Worm (Caenorhabditis elegans) whole organism, L4/young adult: ENCODE measurements around the gene mrp-4.

Source experiments
- W03F9.2 ChIP-seq: fragments of 150-350 bp; optimal IDR thresholded peaks from 2 replicates; lab custom pipeline; 2014; ENCODE audit warnings: missing biosample characterization, missing genetic modification characterization
- dao-5 ChIP-seq: sonication (generic microtip); optimal IDR thresholded peaks from 2 replicates; lab custom pipeline; 2016; ENCODE audit warnings: missing genotype, missing genetic modification characterization, moderate library complexity, missing compliant biosample characterization
- him-1 ChIP-seq: sonication (generic microtip); optimal IDR thresholded peaks from 2 replicates; lab custom pipeline; 2016; ENCODE audit warnings: missing genotype, missing genetic modification reagents, missing genetic modification characterization, missing compliant biosample characterization

The mrp-4 gene

DNA sequence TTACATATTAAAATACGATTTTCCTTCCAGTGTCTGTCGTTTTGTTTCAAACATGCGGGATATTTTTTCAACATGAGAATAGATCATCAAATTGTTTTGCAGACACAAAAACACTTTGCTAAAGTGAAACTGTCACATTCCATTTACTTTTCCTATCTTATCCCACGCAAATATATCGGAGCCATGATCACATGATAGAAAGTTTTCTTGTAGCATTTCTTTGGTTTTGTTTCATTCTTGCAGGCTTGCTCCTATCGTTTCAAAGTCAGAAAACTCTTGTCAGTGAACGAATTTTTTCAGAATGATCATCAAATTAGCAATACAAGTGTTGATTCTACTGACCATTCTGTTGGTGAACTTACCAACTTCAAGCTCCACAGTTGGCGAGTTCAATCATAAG lies 37.2 kb downstream of the mrp-4 start, which contains the start of gene C17G1.2:
Gene C17G1.2, plus strand, starts transcription at position 301 of the 400 bp plus-strand sequence.
- TF ChIP-seq him-1 (no peak), dao-5 (no peak), W03F9.2 (tag; lab: Kevin White, UChicago) (no peak)

DNA sequence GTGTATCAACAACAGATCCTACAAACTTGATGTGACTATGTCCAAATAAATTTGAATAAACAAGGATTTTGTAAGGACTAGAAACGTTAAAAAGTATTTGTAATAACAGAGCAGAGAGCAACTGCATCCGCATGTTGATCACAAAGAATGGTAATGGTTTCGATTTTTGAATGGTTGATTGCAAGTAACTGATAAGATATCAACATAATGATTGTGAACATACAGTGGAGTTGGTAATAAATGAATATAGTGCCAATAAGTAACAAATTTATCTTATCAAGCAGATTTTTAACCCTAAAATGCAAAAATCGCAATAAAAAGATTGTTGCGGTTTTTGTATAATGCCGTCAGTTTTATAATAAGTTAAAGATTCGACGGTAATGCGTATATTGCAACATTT lies 40.9 kb downstream of the mrp-4 start, which contains the start of gene ugt-23:
Gene ugt-23, minus strand, starts transcription at position 212 of the 400 bp plus-strand sequence.
- TF ChIP-seq W03F9.2 (tag; lab: Kevin White, UChicago) = no peak
- TF ChIP-seq him-1 = no peak
- no peak for TF ChIP-seq dao-5

DNA sequence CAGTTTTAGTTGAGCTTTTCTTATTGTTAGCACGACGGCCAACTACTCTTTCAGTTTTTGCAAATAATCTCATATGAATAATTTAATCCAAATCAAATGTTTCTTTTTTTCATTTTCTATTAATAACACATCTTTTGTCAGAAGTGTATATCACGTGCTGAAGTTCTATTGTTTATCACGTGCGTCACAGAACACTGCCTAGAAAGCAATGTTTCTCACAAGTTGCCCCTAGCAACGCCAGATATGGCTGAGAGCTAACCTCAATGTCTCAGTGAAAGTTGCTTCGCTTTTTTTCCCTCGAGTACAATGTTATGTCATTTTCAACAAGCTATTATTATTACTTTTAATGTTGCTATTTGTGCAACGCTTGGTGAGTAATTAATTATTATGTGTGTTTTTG lies 43.9 kb downstream of the mrp-4 start:
- TF ChIP-seq dao-5 (no peak), W03F9.2 (tag; lab: Kevin White, UChicago) (no peak), him-1 (no peak)

DNA sequence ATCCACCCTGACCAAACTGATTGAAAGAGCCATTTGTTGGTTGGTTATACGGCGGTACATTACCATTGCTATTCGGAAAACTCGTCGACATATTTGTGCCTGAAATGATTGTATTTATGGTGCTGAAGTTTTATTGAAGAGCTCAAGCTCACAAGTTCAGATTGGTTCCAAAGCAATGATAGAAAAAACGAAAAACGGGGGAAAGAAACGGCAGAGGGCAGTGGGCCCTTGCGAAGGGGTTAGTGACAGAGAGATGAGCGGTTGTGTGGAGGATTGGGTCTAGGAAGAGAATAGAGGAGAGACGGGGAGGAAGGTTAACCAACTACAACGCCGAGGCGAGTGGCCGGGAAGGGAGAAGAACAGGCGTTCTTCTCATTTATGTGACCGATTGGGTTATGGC lies 47.3 kb downstream of the mrp-4 start, which contains the start of gene nra-3:
Gene nra-3, minus strand, starts transcription at position 101 of the 400 bp plus-strand sequence.
- TF ChIP-seq him-1 (no peak), W03F9.2 (tag; lab: Kevin White, UChicago) (no peak), dao-5 (no peak)

DNA sequence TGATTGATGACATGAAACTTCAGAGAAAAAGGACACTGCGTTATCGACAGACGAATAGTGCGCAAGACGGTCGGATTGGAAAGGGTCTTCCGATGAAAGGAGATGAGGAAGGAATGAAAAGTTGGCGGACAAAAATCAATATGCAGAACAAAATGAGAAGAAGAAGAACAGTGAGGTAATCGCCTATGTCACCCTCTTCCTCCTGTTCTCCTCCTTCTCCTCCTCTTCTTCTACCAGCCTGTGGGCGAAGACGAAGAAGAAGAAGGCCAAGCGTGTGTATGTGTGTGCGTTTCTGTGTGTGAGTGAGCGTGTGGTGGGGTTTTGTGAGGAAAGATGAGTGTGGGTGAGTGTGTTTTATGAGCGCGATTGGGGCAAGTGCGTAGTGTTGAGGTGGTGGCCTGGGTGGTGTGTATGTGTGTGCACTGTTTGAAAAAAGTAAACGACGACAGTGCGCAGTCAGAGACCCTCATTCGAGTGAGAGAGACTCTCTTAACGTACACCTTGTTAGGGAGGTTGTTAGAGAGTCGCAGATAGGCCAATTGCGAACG lies 48.2 kb downstream of the mrp-4 start, which contains the start of gene tsp-21:
Gene tsp-21, plus strand, starts transcription at position 146 of the 548 bp plus-strand sequence.
- TF ChIP-seq W03F9.2 (tag; lab: Kevin White, UChicago) = peak; percentile 66
- TF ChIP-seq dao-5 = no peak

DNA sequence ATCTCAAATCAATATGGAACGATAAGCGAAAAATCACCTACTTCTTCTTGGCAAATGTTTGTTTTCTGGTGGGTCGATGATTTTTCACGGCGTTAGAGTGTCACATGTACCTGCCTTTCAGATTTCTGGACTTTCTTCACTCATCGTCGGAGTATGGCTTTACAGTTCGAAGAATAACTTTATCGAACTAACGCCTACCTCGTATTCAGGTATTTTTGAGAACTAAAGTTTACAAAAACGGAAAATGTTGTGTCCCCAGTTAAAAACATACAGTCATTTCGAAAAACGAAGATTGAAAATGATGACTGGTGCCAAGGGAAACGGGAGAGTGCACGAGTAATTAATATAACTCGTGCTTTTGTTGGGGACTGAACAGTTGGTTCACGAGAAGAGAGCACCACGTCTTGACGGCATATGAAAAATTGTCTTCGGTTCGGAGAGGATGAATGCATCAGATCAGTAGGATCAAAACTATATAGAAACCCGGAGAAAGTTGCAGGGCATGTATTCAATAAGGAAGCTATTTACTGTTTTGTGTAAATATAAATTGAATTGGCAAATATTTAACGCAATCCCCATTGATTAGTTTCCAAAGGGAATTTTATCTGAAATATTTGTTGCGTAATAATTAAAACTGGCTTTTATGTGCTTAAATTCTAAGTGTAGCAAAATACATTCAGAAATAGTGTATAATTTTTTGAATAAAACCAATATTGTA lies 49.4 kb downstream of the mrp-4 start:
- TF ChIP-seq dao-5 (no peak), W03F9.2 (tag; lab: Kevin White, UChicago) (no peak), him-1 (no peak)

DNA sequence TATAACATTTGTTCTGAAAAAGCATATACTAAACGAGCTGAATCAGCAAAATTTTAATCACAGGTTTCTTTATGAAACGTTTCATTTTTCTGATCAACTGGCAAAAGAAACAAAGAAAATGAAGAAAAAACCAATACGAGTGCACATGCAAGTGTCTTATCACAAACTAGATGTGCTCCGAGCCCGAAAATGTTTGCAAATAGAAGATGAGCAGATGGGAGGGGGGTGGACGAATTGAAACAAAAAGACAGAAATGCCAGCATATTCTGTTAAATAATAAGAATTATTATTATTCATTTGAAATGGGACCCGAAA lies 49.9 kb downstream of the mrp-4 start:
- TF ChIP-seq dao-5 (no peak), him-1 (no peak), W03F9.2 (tag; lab: Kevin White, UChicago) (no peak)

DNA sequence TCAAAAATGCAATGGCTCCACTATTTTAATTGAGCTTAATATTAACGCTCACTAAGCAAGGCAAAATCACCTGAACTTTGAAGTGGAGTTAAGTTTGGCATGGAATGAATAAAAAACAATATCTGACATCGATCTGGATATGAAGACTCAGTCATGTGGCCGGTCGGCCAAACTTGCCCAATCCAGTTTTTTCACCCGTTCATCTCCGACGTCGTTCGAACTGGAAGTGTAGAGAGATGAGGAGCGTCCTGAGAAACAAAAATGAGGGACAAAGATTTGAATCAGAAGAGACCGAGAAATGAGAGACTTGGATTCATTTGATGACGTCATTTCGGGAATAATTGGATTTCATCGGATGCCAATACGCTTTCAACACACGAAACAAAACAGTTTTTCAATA lies 54.0 kb downstream of the mrp-4 start:
- no peak for TF ChIP-seq dao-5
- TF ChIP-seq W03F9.2 (tag; lab: Kevin White, UChicago) = no peak
- TF ChIP-seq him-1 = no peak

DNA sequence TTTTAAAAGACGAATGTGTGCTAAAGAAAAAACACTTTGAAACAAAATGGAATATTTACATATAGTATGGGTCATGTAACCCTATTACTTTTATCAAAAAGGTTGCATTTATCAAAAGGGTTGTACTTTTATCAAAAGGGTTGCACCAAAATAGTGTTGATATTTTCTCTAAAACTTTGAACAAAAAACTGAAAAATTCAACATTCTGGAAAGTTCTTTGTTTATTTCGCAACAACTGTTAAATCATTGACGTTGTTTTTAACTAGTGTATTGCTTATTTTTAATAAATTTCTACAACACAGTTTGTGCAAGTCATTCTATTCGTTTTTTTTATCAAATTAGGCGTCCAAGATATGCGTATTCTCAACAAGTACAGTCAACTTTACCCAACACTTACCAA lies 54.5 kb downstream of the mrp-4 start, which contains the start of the genes C17G1.5 and C17G1.14:
Gene C17G1.5, plus strand, starts transcription at position 266 of the 400 bp plus-strand sequence.
Gene C17G1.14, plus strand, starts transcription at position 277 of the 400 bp plus-strand sequence.
- no peak for TF ChIP-seq dao-5
- no peak for TF ChIP-seq him-1
- no peak for TF ChIP-seq W03F9.2 (tag; lab: Kevin White, UChicago)
